Worm (Caenorhabditis elegans): ENCODE results near the gene Y22D7AL.3.

- no peak for TF ChIP-seq zip-4 (GFP tag; optimal IDR thresholded peaks at IDR 0.05)
- TF ChIP-seq ztf-11 (tag; optimal IDR thresholded peaks at IDR 0.05), result no peak
- peak in 5 of 6 experiments; percentile 22 to 93 (median 76) for TF ChIP-seq elt-3 (tag; optimal IDR thresholded peaks at IDR 0.05)
- no peak for TF ChIP-seq skn-1 (tag; optimal IDR thresholded peaks at IDR 0.05)
- TF ChIP-seq aly-2 (tag; optimal IDR thresholded peaks at IDR 0.05), result no peak
- no peak for TF ChIP-seq pag-3 (tag; optimal IDR thresholded peaks at IDR 0.05; ENCODE audit: borderline replicate concordance, insufficient read depth)
- no peak for TF ChIP-seq ceh-63 (GFP tag; optimal IDR thresholded peaks at IDR 0.05)
- TF ChIP-seq unc-62 (GFP tag; optimal IDR thresholded peaks at IDR 0.05), result no peak
- TF ChIP-seq fos-1 (tag; optimal IDR thresholded peaks at IDR 0.05), result peak; percentile 23
- no peak for TF ChIP-seq nhr-237 (tag; optimal IDR thresholded peaks at IDR 0.05)
- peak in 1 of 2 experiments; percentile 6 for TF ChIP-seq mdl-1 (tag; optimal IDR thresholded peaks at IDR 0.05)
- no peak for TF ChIP-seq alr-1 (tag; optimal IDR thresholded peaks at IDR 0.05; ENCODE audit: borderline replicate concordance)
These were observed 38.6 kb upstream of the Y22D7AL.3 start for ce11 chrIII:1602682-1603081.

All from whole organism, L1 larva.